Comparison of ENCODE assay signal across 8 worm cellular contexts in genomic region chrIII:2418159-2418658, ce11.
A peak's percentile ranks its signal among the peaks of the same experiment; 100 is the strongest.
TF ChIP-seq lines count a peak whose summit lies in the region.

W04B5.5 (minus strand) TSS chrIII:2418209.
W04B5.3 (plus strand) TSS chrIII:2418514.

TF ChIP-seq in whole organism, L1 larva, 84 proteins besides CTCF, POLR2A, EP300 and RAD21 (continues in another document):
- peak; percentile 97 to 98 for TF ChIP-seq efl-1 (optimal IDR thresholded peaks at IDR 0.05; lab: Kevin White, UChicago)
- peak; percentile 98 to 100 for TF ChIP-seq efl-1 (GFP tag; optimal IDR thresholded peaks at IDR 0.05 in 1 of 2; lab: Kevin White, UChicago)
- no peak for TF ChIP-seq hlh-4 (tag; optimal IDR thresholded peaks at IDR 0.05; lab: Kevin White, UChicago)
- TF ChIP-seq fkh-8 (tag; optimal IDR thresholded peaks at IDR 0.05; lab: Kevin White, UChicago): no peak
- TF ChIP-seq zag-1 (tag; optimal IDR thresholded peaks at IDR 0.05; lab: Kevin White, UChicago): no peak
- TF ChIP-seq lin-13 (GFP tag; optimal IDR thresholded peaks at IDR 0.05; lab: Kevin White, UChicago): peak; percentile 56
- no peak for TF ChIP-seq rnt-1 (tag; optimal IDR thresholded peaks at IDR 0.05; lab: Kevin White, UChicago)
- TF ChIP-seq ces-1 (GFP tag; optimal IDR thresholded peaks at IDR 0.05; lab: Kevin White, UChicago): no peak
- no peak for TF ChIP-seq pag-3 (tag; optimal IDR thresholded peaks at IDR 0.05; lab: Kevin White, UChicago; ENCODE audit: borderline replicate concordance, insufficient read depth)
- TF ChIP-seq nhr-20 (tag; optimal IDR thresholded peaks at IDR 0.05; lab: Kevin White, UChicago): peak; percentile 56
- TF ChIP-seq nhr-28 (tag; optimal IDR thresholded peaks at IDR 0.05; lab: Kevin White, UChicago): no peak

TF ChIP-seq in whole organism, L2 larva, 48 proteins besides CTCF, POLR2A, EP300 and RAD21 (continues in another document):
- TF ChIP-seq unc-55 (GFP tag; optimal IDR thresholded peaks at IDR 0.05; lab: Kevin White, UChicago) (peak; percentile 78), gmeb-1 (tag; optimal IDR thresholded peaks at IDR 0.05; lab: Kevin White, UChicago) (peak; percentile 96), zag-1 (tag; optimal IDR thresholded peaks at IDR 0.05; lab: Kevin White, UChicago) (no peak), sma-3 (GFP tag; optimal IDR thresholded peaks at IDR 0.05; lab: Kevin White, UChicago) (peak; percentile 54), lin-11 (tag; optimal IDR thresholded peaks at IDR 0.05; lab: Kevin White, UChicago) (peak; percentile 42), ZK546.5 (tag; optimal IDR thresholded peaks at IDR 0.05; lab: Kevin White, UChicago) (no peak), snpc-4 (tag; optimal IDR thresholded peaks at IDR 0.05; lab: Kevin White, UChicago) (no peak), unc-39 (tag; optimal IDR thresholded peaks at IDR 0.05; lab: Kevin White, UChicago) (no peak), Y55F3AM.14 (GFP tag; optimal IDR thresholded peaks at IDR 0.05; lab: Kevin White, UChicago) (no peak), lsy-2 (tag; optimal IDR thresholded peaks at IDR 0.05; lab: Kevin White, UChicago) (peak; percentile 75 to 86), nhr-12 (tag; optimal IDR thresholded peaks at IDR 0.05; lab: Kevin White, UChicago) (no peak), mdl-1 (tag; optimal IDR thresholded peaks at IDR 0.05; lab: Kevin White, UChicago) (peak in 1 of 2 experiments; percentile 34)

TF ChIP-seq in whole organism, L3 larva, 47 proteins besides CTCF, POLR2A, EP300 and RAD21 (continues in another document):
- TF ChIP-seq pqm-1 (tag; optimal IDR thresholded peaks at IDR 0.05; lab: Kevin White, UChicago) (peak; percentile 72), elt-2 (tag; optimal IDR thresholded peaks at IDR 0.05; lab: Kevin White, UChicago) (peak; percentile 86), lin-15B (tag; optimal IDR thresholded peaks at IDR 0.05; lab: Kevin White, UChicago) (peak; percentile 47), hmg-11 (tag; optimal IDR thresholded peaks at IDR 0.05; lab: Kevin White, UChicago) (peak; percentile 78), egl-27 (tag; optimal IDR thresholded peaks at IDR 0.05; lab: Kevin White, UChicago) (no peak), nfya-1 (tag; optimal IDR thresholded peaks at IDR 0.05; lab: Kevin White, UChicago; ENCODE audit: insufficient read depth) (peak; percentile 68), nhr-23 (tag; optimal IDR thresholded peaks at IDR 0.05; lab: Kevin White, UChicago) (peak; percentile 60), zag-1 (tag; optimal IDR thresholded peaks at IDR 0.05; lab: Kevin White, UChicago) (no peak), pha-4 (tag; optimal IDR thresholded peaks at IDR 0.05; lab: Kevin White, UChicago) (peak; percentile 98), skn-1 (tag; optimal IDR thresholded peaks at IDR 0.05; lab: Kevin White, UChicago) (peak; percentile 43), lin-39 (tag; optimal IDR thresholded peaks at IDR 0.05; lab: Kevin White, UChicago) (peak; percentile 28)

TF ChIP-seq in whole organism, L4 larva, 104 proteins besides CTCF, POLR2A, EP300 and RAD21 (continues in another document):
- TF ChIP-seq lin-1 (GFP tag; IDR thresholded peaks at IDR 0.05; lab: Robert Waterston, UW) (no peak), zag-1 (tag; optimal IDR thresholded peaks at IDR 0.05; lab: Kevin White, UChicago) (no peak), nhr-10 (tag; optimal IDR thresholded peaks at IDR 0.05; lab: Kevin White, UChicago) (no peak), ceh-32 (tag; optimal IDR thresholded peaks at IDR 0.05; lab: Kevin White, UChicago; ENCODE audit: poor library complexity) (no peak), zip-11 (GFP tag; IDR thresholded peaks at IDR 0.05; lab: Robert Waterston, UW) (no peak), dmd-6 (GFP tag; IDR thresholded peaks at IDR 0.05; lab: Robert Waterston, UW) (peak; percentile 59), F44E2.7 (GFP tag; IDR thresholded peaks at IDR 0.05; lab: Robert Waterston, UW) (no peak), mep-1 (tag; optimal IDR thresholded peaks at IDR 0.05; lab: Kevin White, UChicago) (peak; percentile 37), dpl-1 (GFP tag; optimal IDR thresholded peaks at IDR 0.05; lab: Kevin White, UChicago) (peak; percentile 94), nhr-11 (tag; optimal IDR thresholded peaks at IDR 0.05; lab: Kevin White, UChicago) (no peak), dve-1 (tag; optimal IDR thresholded peaks at IDR 0.05; lab: Kevin White, UChicago; ENCODE audit: insufficient read depth) (peak; percentile 67), lin-13 (GFP tag; optimal IDR thresholded peaks at IDR 0.05; lab: Kevin White, UChicago) (peak; percentile 34)

TF ChIP-seq in whole organism, early embryonic, 17 proteins besides CTCF, POLR2A, EP300 and RAD21:
- TF ChIP-seq hnd-1 (tag; optimal IDR thresholded peaks at IDR 0.05; lab: Kevin White, UChicago) (no peak), ceh-36 (tag; optimal IDR thresholded peaks at IDR 0.05; lab: Kevin White, UChicago) (no peak), flt-1 (GFP tag; IDR thresholded peaks at IDR 0.05; lab: Robert Waterston, UW) (0 out of 2 replicates have a peak, but pooled peaks have one; percentile 19), F13C5.2 (tag; optimal IDR thresholded peaks at IDR 0.05; lab: Kevin White, UChicago) (peak; percentile 45)
TF ChIP-seq in whole organism, early embryonic: peak in this region for 2.

TF ChIP-seq in whole organism, late embryonic, 69 proteins besides CTCF, POLR2A, EP300 and RAD21:
- peak; percentile 76 for TF ChIP-seq elt-2 (tag; optimal IDR thresholded peaks at IDR 0.05; lab: Kevin White, UChicago)
- no peak for TF ChIP-seq fkh-10 (GFP tag; optimal IDR thresholded peaks at IDR 0.05; lab: Kevin White, UChicago)
- peak; percentile 13 for TF ChIP-seq ceh-31 (tag; optimal IDR thresholded peaks at IDR 0.05; lab: Kevin White, UChicago)
- no peak for TF ChIP-seq pat-9 (tag; optimal IDR thresholded peaks at IDR 0.05; lab: Kevin White, UChicago)
- peak; percentile 57 for TF ChIP-seq nfya-1 (tag; optimal IDR thresholded peaks at IDR 0.05; lab: Kevin White, UChicago)

TF ChIP-seq in whole organism, mixed stage, embryonic, 35 proteins besides CTCF, POLR2A, EP300 and RAD21:
- TF ChIP-seq hlh-1 (tag; optimal IDR thresholded peaks at IDR 0.05; lab: Kevin White, UChicago): peak; percentile 22
- no peak for TF ChIP-seq sem-2 (GFP tag; optimal IDR thresholded peaks at IDR 0.05; lab: Kevin White, UChicago)
- TF ChIP-seq mep-1 (tag; optimal IDR thresholded peaks at IDR 0.05; lab: Kevin White, UChicago): peak; percentile 66
- TF ChIP-seq blmp-1 (tag; optimal IDR thresholded peaks at IDR 0.05; lab: Kevin White, UChicago): no peak
- TF ChIP-seq lin-13 (tag; optimal IDR thresholded peaks at IDR 0.05; lab: Kevin White, UChicago): peak; percentile 52
- no peak for TF ChIP-seq elt-3 (tag; optimal IDR thresholded peaks at IDR 0.05; lab: Kevin White, UChicago)
- no peak for TF ChIP-seq cnd-1 (tag; optimal IDR thresholded peaks at IDR 0.05; lab: Kevin White, UChicago)
- peak; percentile 59 for TF ChIP-seq lsy-2 (tag; optimal IDR thresholded peaks at IDR 0.05; lab: Kevin White, UChicago)
- TF ChIP-seq nhr-237 (tag; optimal IDR thresholded peaks at IDR 0.05; lab: Kevin White, UChicago): peak; percentile 23
- peak; percentile 50 for TF ChIP-seq unc-120 (tag; optimal IDR thresholded peaks at IDR 0.05; lab: Kevin White, UChicago; ENCODE audit: poor library complexity, severe bottlenecking)
- TF ChIP-seq ces-1 (GFP tag; optimal IDR thresholded peaks at IDR 0.05; lab: Kevin White, UChicago): peak; percentile 48
- no peak for TF ChIP-seq ceh-39 (tag; optimal IDR thresholded peaks at IDR 0.05; lab: Kevin White, UChicago)
- peak; percentile 13 for TF ChIP-seq sptf-1 (tag; optimal IDR thresholded peaks at IDR 0.05; lab: Kevin White, UChicago)
- TF ChIP-seq unc-39 (tag; optimal IDR thresholded peaks at IDR 0.05; lab: Kevin White, UChicago): no peak

TF ChIP-seq in whole organism, young adult, 124 proteins besides CTCF, POLR2A, EP300 and RAD21 (continues in another document):
- no peak for TF ChIP-seq Y53F4B.3 (GFP tag; IDR thresholded peaks at IDR 0.05; lab: Robert Waterston, UW)
- peak; percentile 60; the same call in 1 of the 2 replicates for TF ChIP-seq pbrm-1 (GFP tag; IDR thresholded peaks at IDR 0.05; lab: Robert Waterston, UW)
- TF ChIP-seq K12H6.12 (tag; optimal IDR thresholded peaks at IDR 0.05; lab: Kevin White, UChicago): no peak
- no peak for TF ChIP-seq ceh-100 (GFP tag; IDR thresholded peaks at IDR 0.05; lab: Robert Waterston, UW)
- no peak for TF ChIP-seq B0035.1 (tag; optimal IDR thresholded peaks at IDR 0.05; lab: Kevin White, UChicago)
- TF ChIP-seq tlf-1 (GFP tag; optimal IDR thresholded peaks at IDR 0.05; lab: Kevin White, UChicago): peak; percentile 19
- TF ChIP-seq lin-40 (tag; optimal IDR thresholded peaks at IDR 0.05; lab: Kevin White, UChicago): peak; percentile 34
- TF ChIP-seq F55B11.4 (tag; optimal IDR thresholded peaks at IDR 0.05; lab: Kevin White, UChicago; ENCODE audit: borderline replicate concordance, insufficient read depth): no peak
- TF ChIP-seq him-1 (tag; optimal IDR thresholded peaks at IDR 0.05; lab: Kevin White, UChicago): no peak
- TF ChIP-seq chd-7 (tag; optimal IDR thresholded peaks at IDR 0.05; lab: Kevin White, UChicago): no peak
- TF ChIP-seq lin-54 (GFP tag; optimal IDR thresholded peaks at IDR 0.05; lab: Kevin White, UChicago): peak; percentile 94
- 0 out of 2 replicates have a peak, but pooled peaks have one; percentile 24 for TF ChIP-seq cebp-1 (GFP tag; IDR thresholded peaks at IDR 0.05; lab: Robert Waterston, UW)
- TF ChIP-seq cebp-1 (tag; optimal IDR thresholded peaks at IDR 0.05; lab: Kevin White, UChicago): peak; percentile 61
- peak; percentile 52 for TF ChIP-seq F33H1.4 (GFP tag; IDR thresholded peaks at IDR 0.05; lab: Robert Waterston, UW)
- peak; percentile 73 for TF ChIP-seq mcd-1 (GFP tag; IDR thresholded peaks at IDR 0.05; lab: Robert Waterston, UW)
- TF ChIP-seq let-607 (tag; optimal IDR thresholded peaks at IDR 0.05; lab: Kevin White, UChicago): peak in 1 of 2 experiments; percentile 26
- peak in 2 of 3 experiments; percentile 68 to 82 for TF ChIP-seq lin-35 (GFP tag; optimal IDR thresholded peaks at IDR 0.05; lab: Kevin White, UChicago)
- TF ChIP-seq ztf-25 (GFP tag; IDR thresholded peaks at IDR 0.05; lab: Robert Waterston, UW): no peak
- TF ChIP-seq ceh-27 (GFP tag; optimal IDR thresholded peaks at IDR 0.05; lab: Kevin White, UChicago): no peak
- TF ChIP-seq hlh-26 (GFP tag; conservative IDR thresholded peaks at IDR 0.05; lab: Robert Waterston, UW): no peak
- TF ChIP-seq hsf-1 (GFP tag; IDR thresholded peaks at IDR 0.05; lab: Robert Waterston, UW): peak; percentile 38; the same call in 1 of the 2 replicates
- TF ChIP-seq C17E4.6 (GFP tag; IDR thresholded peaks at IDR 0.05; lab: Robert Waterston, UW): no peak
- TF ChIP-seq dox-1 (GFP tag; IDR thresholded peaks at IDR 0.05; lab: Robert Waterston, UW): peak; percentile 41; the same call in 1 of the 2 replicates
- TF ChIP-seq tbx-9 (tag; optimal IDR thresholded peaks at IDR 0.05; lab: Kevin White, UChicago; ENCODE audit: borderline replicate concordance): no peak
- TF ChIP-seq nhr-80 (tag; optimal IDR thresholded peaks at IDR 0.05; lab: Kevin White, UChicago): peak; percentile 29
- TF ChIP-seq ztf-22 (GFP tag; optimal IDR thresholded peaks at IDR 0.05; lab: Kevin White, UChicago): no peak
- peak; percentile 82 for TF ChIP-seq efl-1 (GFP tag; optimal IDR thresholded peaks at IDR 0.05; lab: Kevin White, UChicago)
- no peak for TF ChIP-seq ztf-26 (tag; optimal IDR thresholded peaks at IDR 0.05; lab: Kevin White, UChicago)
